Worm (Caenorhabditis elegans): ENCODE measurements around the gene rnf-121.

DNA sequence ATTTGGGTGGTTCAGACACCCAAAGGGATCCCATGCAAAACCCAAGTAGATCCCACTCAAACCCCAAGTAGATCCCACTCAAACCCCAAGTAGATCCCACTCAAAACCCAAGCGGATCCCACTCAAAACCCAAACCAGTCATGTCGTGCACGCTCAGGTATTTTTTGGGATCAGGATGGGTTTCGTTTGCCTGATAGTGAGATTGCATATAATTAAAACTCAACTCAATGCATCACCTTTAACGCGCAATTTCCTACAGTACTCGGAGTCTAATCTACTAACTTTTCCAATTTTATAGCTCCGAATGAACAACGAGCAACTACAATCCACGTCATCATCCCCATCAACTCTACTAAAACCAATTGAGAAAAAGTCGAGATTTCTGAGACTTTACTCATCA is 38.4 kb upstream of the rnf-121 start, which contains the start of gene phlp-2:
- TF ChIP-seq unc-39 (tag; optimal IDR thresholded peaks at IDR 0.05) (no peak), nhr-237 (tag; optimal IDR thresholded peaks at IDR 0.05) (no peak), mab-5 (tag; optimal IDR thresholded peaks at IDR 0.05) (no peak), blmp-1 (tag; optimal IDR thresholded peaks at IDR 0.05) (no peak), pha-4 (tag; optimal IDR thresholded peaks at IDR 0.05) (no peak), drap-1 (GFP tag; optimal IDR thresholded peaks at IDR 0.05) (no peak), cnd-1 (tag; optimal IDR thresholded peaks at IDR 0.05) (no peak), bed-3 (GFP tag; optimal IDR thresholded peaks at IDR 0.05) (no peak), unc-62 (GFP tag; optimal IDR thresholded peaks at IDR 0.05) (no peak)
